Worm (Caenorhabditis elegans): ENCODE data around the gene C16B8.2.

The C16B8.2 gene

DNA sequence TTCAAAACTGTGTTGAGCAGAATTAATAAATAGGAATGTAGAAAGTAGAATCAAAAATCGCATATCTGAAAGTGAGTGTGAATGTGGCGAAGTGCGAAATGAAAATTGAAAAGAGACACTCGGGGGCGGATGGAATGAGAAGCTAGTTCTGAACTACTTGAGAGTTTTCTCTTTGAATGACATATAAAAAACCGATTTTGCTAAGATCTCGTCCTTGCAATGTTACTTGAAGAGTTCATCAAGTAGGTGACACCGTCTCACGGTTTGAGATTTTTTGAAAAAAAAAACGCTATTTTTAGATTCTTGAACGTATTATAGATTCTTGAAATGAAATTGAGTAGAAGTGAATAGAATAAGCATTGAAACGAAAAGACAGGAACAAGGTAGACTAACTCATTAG, at the start of gene C16B8.2:
Gene C16B8.2, minus strand, starts transcription at position 101 of the 400 bp plus-strand sequence.
- TF ChIP-seq W03F9.2 (tag; optimal IDR thresholded peaks at IDR 0.05), result no peak
- no peak for TF ChIP-seq dao-5 (tag; optimal IDR thresholded peaks at IDR 0.05)
- no peak for TF ChIP-seq him-1 (tag; optimal IDR thresholded peaks at IDR 0.05)

DNA sequence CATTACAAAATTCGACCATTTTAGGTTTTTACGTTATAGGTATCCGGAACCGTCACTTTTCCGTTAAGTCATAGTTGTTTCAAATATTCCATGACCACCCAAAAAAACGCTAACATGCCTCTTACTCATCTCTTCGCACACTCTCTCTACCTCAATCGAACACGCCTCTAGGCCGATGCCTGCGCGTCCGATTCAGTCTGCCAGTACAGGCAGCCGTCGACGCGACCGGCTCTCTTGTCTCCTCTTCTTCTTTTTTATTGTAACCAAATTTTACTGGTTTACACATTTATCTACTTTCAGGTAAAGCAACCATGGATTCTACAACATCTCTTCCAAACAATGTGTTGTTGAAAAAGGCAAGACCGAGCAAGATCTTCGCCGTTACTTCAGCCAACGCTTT, 45.7 kb upstream of the C16B8.2 start, which contains the start of gene mop-25.1:
Gene mop-25.1, plus strand, starts transcription at position 301 of the 400 bp plus-strand sequence.
- no peak for TF ChIP-seq him-1 (tag; optimal IDR thresholded peaks at IDR 0.05)
- TF ChIP-seq dao-5 (tag; optimal IDR thresholded peaks at IDR 0.05), result no peak
- TF ChIP-seq W03F9.2 (tag; optimal IDR thresholded peaks at IDR 0.05), result no peak

DNA sequence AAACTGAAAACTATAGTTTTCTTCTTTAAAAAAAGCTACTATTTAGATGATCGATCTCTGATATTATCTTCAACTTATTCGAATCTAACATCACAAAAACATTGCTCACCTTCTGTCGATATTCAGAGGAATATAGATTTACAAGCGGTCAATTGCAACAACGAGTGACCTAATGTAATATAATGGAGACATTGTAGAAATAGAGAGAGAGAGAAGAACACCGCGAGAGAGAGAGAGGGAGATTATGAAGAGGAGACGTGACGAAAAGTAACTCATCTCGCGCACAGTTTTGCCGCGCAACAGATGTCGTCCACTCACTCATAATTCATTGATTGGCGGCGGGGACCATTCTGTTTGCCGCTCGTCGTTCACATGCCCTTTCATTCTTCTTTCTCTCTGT, 44.2 kb upstream of the C16B8.2 start:
- no peak for TF ChIP-seq him-1 (tag; optimal IDR thresholded peaks at IDR 0.05)
- no peak for TF ChIP-seq W03F9.2 (tag; optimal IDR thresholded peaks at IDR 0.05)
- TF ChIP-seq dao-5 (tag; optimal IDR thresholded peaks at IDR 0.05), result no peak

DNA sequence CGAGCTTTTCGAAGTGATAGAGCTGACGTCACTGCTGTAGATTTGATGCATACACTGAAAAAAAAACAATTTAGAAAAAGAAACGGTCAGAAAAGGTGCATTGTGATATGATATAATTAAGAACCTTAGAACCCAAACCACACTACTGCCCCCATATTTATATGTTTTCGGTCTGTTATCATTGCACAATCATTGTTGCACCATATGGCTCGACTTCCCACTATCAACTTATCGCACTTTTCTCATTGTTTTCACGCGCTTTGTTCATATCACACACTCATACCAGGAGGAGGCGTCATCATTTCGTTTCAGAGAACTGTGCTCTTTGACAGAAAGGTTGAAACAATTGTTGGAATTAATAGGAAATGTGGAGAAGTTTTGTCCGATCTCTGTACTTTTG, 42.7 kb upstream of the C16B8.2 start:
- TF ChIP-seq W03F9.2 (tag; optimal IDR thresholded peaks at IDR 0.05) (peak; percentile 32), dao-5 (tag; optimal IDR thresholded peaks at IDR 0.05) (no peak)

DNA sequence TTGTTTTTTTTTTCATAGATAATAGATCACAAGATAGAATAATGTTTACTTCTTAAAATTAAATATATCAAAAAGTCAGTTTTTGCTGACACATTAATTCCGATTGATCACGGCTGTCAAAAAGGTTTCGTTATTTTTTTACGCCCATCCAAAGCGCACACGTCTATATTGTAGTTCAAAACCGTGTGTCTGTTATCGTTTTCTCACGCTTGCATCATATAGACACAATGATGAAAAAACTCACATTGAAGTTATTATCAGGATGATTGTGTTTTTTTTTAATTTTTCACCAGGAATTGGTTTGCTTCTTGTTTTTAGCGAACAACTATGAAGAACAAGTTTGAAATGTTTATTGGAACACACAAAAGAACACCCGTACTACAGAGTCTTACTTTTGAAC, 41.5 kb upstream of the C16B8.2 start:
- TF ChIP-seq him-1 (tag; optimal IDR thresholded peaks at IDR 0.05), result no peak
- no peak for TF ChIP-seq dao-5 (tag; optimal IDR thresholded peaks at IDR 0.05)
- TF ChIP-seq W03F9.2 (tag; optimal IDR thresholded peaks at IDR 0.05), result no peak

DNA sequence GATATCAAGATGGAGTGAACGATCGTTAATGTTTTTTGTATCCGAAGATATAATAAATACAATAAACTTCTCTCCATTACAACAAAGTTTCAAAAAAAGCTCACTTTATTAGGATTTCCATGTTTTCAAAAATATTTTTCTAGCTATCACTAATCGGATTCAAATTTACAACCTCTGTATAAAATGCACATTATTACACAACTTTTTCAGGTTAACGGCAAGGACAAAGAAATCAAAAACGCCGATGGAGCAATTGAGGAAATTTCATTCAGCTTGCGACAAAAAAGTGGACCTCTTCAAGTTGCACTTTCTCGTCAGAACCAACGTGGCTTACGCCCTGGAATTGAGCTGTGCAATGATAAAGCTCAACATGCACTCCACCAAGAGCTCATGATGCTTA, 40.7 kb upstream of the C16B8.2 start:
- TF ChIP-seq dao-5 (tag; optimal IDR thresholded peaks at IDR 0.05) (no peak), him-1 (tag; optimal IDR thresholded peaks at IDR 0.05) (no peak), W03F9.2 (tag; optimal IDR thresholded peaks at IDR 0.05) (no peak)

DNA sequence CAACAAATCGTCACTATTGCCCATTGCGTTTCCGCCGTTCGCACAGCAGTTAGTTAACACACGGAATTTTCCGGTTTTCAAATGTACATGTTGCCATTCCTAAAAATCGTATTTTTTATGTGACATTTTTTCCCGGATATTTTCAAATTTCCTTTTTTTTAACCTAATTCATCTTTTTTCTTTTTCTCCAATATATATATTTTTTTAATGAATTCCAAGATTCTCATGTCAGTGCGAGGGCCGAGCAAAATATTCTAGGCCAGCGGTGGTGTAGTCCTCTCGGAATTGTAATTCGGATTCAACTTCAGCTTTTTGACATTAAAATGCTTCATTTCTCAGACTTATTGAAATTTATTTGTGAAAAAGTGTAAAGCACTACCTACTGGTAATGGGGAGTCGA, 38.8 kb upstream of the C16B8.2 start, which contains the start of gene R02E12.4:
Gene R02E12.4, plus strand, starts transcription at position 301 of the 400 bp plus-strand sequence.
- TF ChIP-seq him-1 (tag; optimal IDR thresholded peaks at IDR 0.05) (no peak), dao-5 (tag; optimal IDR thresholded peaks at IDR 0.05) (no peak), W03F9.2 (tag; optimal IDR thresholded peaks at IDR 0.05) (no peak)

DNA sequence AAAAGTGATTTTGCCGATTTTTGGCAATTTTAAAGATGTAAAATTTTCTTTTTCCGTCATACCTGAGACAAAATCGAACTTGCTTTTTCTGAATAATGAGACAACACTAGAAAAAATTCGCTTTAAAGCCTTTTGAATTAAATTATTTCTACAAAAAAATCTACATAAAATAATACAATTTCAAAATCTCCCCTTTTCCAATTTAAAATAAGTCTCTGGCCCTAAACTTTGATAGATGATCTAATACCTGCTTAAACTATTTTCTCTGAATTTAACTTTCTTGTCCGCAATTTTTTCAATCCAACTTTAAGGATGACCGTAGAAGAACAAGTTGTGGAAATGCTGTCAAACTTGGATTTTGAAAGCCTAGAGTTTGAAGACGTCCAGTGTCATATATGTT, 37.0 kb upstream of the C16B8.2 start, which contains the start of gene R02E12.12:
Gene R02E12.12, plus strand, starts transcription at position 301 of the 400 bp plus-strand sequence.
- TF ChIP-seq him-1 (tag; optimal IDR thresholded peaks at IDR 0.05) (no peak), dao-5 (tag; optimal IDR thresholded peaks at IDR 0.05) (no peak), W03F9.2 (tag; optimal IDR thresholded peaks at IDR 0.05) (no peak)

DNA sequence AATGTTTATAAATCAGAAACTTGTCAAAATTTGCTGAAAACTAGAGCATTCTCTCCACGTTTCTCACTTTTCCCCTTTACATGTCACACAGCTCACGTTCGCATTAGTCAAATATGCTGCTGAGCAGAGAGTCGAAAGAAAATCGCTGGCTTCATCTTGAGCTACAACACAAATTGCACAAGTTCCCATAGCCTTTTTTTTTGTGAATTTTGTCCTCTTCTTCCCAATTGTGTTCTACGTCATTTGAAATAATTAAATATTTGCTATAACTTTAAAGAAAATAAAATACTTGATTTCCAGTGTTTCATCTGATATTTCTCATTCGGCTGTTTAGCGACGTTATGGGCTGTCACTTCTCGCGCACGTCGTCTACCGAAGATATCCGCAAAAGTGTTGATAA, 30.8 kb upstream of the C16B8.2 start, which contains the start of gene R02E12.5:
Gene R02E12.5, plus strand, starts transcription at position 301 of the 400 bp plus-strand sequence.
- TF ChIP-seq W03F9.2 (tag; optimal IDR thresholded peaks at IDR 0.05), result no peak
- TF ChIP-seq dao-5 (tag; optimal IDR thresholded peaks at IDR 0.05), result no peak

DNA sequence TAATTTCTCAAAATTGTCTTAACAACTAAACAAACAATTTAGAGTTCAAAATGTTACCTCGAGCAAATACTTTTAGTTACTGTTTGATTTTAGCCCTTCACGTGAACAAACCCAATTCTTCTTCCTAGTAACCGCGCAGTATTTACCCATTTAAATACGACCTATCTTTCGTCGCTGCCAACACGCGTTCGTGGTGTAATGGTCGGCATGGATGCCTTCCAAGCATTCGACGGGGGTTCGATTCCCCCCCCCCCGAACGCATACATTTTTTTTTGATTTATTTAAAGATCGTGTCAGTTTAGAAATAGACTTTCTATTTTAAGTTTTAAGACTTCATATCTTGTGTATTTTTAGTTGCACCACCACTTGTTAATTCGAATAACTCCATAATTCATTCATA, 28.2 kb upstream of the C16B8.2 start:
- TF ChIP-seq him-1 (tag; optimal IDR thresholded peaks at IDR 0.05) (no peak), dao-5 (tag; optimal IDR thresholded peaks at IDR 0.05) (no peak), W03F9.2 (tag; optimal IDR thresholded peaks at IDR 0.05) (no peak)

DNA sequence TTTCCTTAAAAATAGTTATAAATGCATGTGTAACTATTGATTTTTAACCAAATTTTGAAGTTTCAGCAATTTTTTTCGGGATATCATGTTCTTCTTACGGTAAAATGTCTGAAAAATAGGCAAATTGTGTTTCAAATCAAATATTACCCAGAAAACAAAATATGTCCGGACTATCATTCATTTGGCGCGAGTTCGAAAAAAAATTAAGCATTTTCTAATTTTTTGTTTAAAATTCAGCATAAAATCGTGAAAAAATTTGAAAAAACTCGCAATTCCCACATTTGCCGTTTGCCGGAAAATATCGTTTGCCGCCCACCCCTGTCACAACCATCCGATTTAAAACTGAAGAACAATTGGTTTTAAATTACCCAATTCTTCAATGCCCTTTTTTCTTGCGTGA, 25.4 kb upstream of the C16B8.2 start:
- TF ChIP-seq W03F9.2 (tag; optimal IDR thresholded peaks at IDR 0.05) (no peak), dao-5 (tag; optimal IDR thresholded peaks at IDR 0.05) (no peak), him-1 (tag; optimal IDR thresholded peaks at IDR 0.05) (no peak)

DNA sequence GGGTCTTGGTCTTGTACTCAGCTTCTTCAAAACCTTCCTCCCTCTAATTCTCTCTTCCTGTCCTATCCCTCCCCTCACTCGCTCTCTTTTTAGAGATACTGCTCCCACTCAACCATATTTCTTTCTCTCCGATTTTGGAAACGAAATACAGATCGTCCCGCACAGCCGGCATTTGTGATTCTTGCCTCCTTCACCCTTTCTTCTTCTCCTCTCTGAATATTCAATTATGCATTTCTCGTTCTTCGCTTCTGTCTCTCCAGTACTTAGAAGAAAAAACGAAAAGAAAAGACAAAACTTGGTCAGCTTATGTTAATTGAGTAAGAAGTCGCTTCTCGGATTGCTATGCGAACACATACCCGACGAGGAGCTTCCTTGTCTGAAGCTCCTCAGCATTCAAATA, 24.7 kb upstream of the C16B8.2 start:
- TF ChIP-seq dao-5 (tag; optimal IDR thresholded peaks at IDR 0.05) (no peak), him-1 (tag; optimal IDR thresholded peaks at IDR 0.05) (no peak), W03F9.2 (tag; optimal IDR thresholded peaks at IDR 0.05) (no peak)

DNA sequence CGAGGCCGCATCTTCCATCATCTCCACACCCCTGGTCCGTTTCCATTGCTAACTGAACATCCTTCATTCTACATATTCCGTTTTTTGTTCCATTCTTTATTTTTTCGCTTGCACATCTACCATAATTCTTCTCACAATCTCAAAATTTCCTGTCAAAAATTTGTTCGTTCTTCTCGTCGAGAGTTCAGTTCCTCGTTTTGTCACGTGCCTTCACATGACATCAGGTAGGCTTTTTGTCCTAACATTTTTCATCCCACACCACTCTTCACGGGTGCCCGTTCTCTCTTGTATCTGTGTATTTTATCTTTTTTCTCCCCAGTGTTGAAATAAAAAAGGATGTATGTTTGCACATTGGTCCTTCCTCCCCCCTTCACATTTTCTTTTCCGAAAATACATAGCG, 24.3 kb upstream of the C16B8.2 start:
- TF ChIP-seq W03F9.2 (tag; optimal IDR thresholded peaks at IDR 0.05) (no peak), him-1 (tag; optimal IDR thresholded peaks at IDR 0.05) (no peak), dao-5 (tag; optimal IDR thresholded peaks at IDR 0.05) (no peak)

DNA sequence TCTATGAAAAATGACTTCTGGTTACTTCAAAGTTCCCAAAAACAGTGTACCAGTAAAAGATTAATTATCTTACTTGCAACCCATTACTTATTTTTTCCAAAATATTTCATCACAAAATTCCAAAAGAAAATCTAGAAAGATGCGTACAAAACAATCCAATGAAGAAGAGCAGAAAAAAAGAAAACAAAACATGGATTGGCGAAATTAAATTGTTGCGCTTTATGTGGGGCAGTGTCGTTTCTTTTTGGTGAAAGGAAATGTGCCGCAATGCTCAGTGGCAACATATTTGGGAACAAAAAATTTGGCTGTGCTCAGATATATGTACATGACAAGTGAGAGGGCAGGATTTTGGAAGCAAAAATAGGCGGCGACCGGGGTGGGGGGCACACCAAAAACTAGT, 22.3 kb upstream of the C16B8.2 start:
- no peak for TF ChIP-seq W03F9.2 (tag; optimal IDR thresholded peaks at IDR 0.05)

DNA sequence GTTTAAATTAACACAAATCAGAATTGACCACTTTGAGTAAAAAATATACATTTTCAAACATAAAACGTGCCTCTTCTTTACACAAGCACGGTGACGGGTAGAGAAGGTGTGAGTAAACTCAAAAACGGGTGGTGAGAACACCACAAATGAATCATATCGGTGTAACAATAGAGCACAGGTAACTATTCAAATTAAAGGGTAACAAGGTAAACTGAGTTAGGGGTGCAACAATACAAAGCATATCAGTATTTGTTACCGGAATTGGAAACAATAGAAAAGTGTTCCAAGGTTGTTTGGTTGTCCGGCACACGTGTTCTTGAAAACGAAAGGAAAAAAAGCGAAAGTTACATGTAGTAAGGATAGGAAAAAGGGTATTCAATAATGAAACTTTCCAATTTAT, 16.1 kb upstream of the C16B8.2 start:
- TF ChIP-seq dao-5 (tag; optimal IDR thresholded peaks at IDR 0.05), result no peak
- no peak for TF ChIP-seq him-1 (tag; optimal IDR thresholded peaks at IDR 0.05)
- no peak for TF ChIP-seq W03F9.2 (tag; optimal IDR thresholded peaks at IDR 0.05)

DNA sequence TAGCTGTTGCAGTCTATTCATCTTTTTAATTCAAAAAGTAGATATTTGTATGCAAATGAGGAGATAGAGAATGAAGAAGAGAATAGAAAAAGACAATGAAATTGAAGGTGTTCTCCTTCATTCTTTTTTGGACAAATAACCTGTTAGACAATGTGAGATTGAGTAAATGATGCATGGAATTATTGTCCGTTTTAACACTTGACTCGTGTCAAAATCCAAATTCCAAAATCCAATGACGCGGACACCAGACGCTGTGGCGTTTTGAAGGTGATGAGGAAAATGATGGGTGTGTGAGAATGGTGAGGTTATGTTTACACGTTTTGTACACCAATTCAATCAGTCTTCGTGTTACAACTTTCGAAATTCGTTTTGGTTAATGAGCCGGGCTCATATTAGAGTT, 12.9 kb upstream of the C16B8.2 start:
- no peak for TF ChIP-seq W03F9.2 (tag; optimal IDR thresholded peaks at IDR 0.05)
- no peak for TF ChIP-seq him-1 (tag; optimal IDR thresholded peaks at IDR 0.05)
- TF ChIP-seq dao-5 (tag; optimal IDR thresholded peaks at IDR 0.05), result no peak

Measured in whole organism, L4/young adult.